Fruit fly (Drosophila melanogaster): Measurements from ENCODE around the gene NHP2.
A peak's percentile ranks its signal among the peaks of the same experiment; 100 is the strongest.

The NHP2 gene

DNA sequence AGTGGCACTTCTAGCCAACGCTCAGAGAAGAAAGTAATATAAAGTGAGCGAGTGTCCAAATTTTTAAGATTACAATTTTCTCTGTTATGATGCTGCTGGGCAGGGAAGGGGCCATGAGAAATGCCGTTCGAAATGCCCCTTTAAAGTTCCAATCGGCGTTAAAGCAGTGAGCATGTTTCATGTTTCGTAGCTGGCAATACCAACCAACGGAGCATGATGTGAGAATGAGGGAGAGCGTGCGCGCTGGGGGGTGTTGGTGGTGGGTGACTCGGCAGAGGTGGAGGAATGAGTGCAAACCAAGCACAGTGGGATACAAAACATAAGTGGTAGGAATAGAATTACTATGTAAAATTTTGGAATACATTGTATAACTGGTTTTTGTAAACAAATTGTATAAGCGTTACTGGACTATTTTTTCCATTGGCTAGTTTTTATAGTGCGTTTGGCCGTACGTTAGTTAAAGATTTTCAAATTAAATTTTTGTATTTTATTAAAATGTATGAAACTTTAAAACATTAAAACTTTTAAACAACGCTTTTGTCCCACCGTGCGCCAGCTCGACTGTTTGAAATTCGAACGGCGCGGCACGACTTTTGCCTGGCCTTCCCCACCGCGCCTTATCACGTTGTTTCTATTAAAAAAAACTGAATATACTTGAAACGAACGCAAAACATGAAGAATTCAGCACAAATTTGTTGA is 42.7 kb downstream of the NHP2 start (continued):
- TF ChIP-seq Dll (GFP tag; IDR thresholded peaks at IDR 0.05; ENCODE audit: partially characterized antibody) (peak; percentile 34; the same call in 1 of the 4 replicates), CG34422 (GFP tag; IDR thresholded peaks at IDR 0.05) (peak; percentile 99), crc (GFP tag; optimal IDR thresholded peaks at IDR 0.05) (peak; percentile 98), MESR4 (GFP tag; optimal IDR thresholded peaks at IDR 0.05) (peak; percentile 79), E2f1 (GFP tag; IDR thresholded peaks at IDR 0.05) (peak; percentile 100), Dfd (GFP tag; optimal IDR thresholded peaks at IDR 0.05) (peak in 1 of 2 experiments; percentile 97), CG12104 (GFP tag; optimal IDR thresholded peaks at IDR 0.05) (peak; percentile 100), ftz-f1 (GFP tag; optimal IDR thresholded peaks at IDR 0.05) (peak; percentile 92), CG17361 (GFP tag; IDR thresholded peaks at IDR 0.05) (peak; percentile 100), CG10267 (tag; optimal IDR thresholded peaks at IDR 0.05) (peak; percentile 99), CG18011 (GFP tag; optimal IDR thresholded peaks at IDR 0.05) (peak; percentile 94), CG15601 (tag; optimal IDR thresholded peaks at IDR 0.05) (peak; percentile 99), Lpt (GFP tag; optimal IDR thresholded peaks at IDR 0.05) (no peak), Hr39 (optimal IDR thresholded peaks at IDR 0.05) (no peak), CG10462 (GFP tag; optimal IDR thresholded peaks at IDR 0.05) (peak; percentile 99), Sox102F (GFP tag; optimal IDR thresholded peaks at IDR 0.05) (peak; percentile 100), Dp (GFP tag; optimal IDR thresholded peaks at IDR 0.05) (peak; percentile 60), CG3726 (GFP tag; IDR thresholded peaks at IDR 0.05) (peak; percentile 99), CG9727 (GFP tag; optimal IDR thresholded peaks at IDR 0.05) (peak; percentile 100), CG15269 (tag; optimal IDR thresholded peaks at IDR 0.05) (peak; percentile 100), fd96Cb (tag; optimal IDR thresholded peaks at IDR 0.05) (peak; percentile 100), Lim3 (GFP tag; IDR thresholded peaks at IDR 0.05) (peak; percentile 99), CG2875 (GFP tag; optimal IDR thresholded peaks at IDR 0.05) (peak; percentile 100), Optix (GFP tag; IDR thresholded peaks at IDR 0.05) (peak; percentile 98), CG17186 (GFP tag; optimal IDR thresholded peaks at IDR 0.05) (peak; percentile 95), gro (GFP tag; optimal IDR thresholded peaks at IDR 0.05) (peak; percentile 99), ssp (GFP tag; IDR thresholded peaks at IDR 0.05) (peak; percentile 96), MBD-R2 (GFP tag; IDR thresholded peaks at IDR 0.05) (peak; percentile 100), corto (GFP tag; optimal IDR thresholded peaks at IDR 0.05) (peak; percentile 99), CG7928 (GFP tag; optimal IDR thresholded peaks at IDR 0.05) (peak; percentile 90), CG13624 (GFP tag; optimal IDR thresholded peaks at IDR 0.05) (peak; percentile 99), kay (GFP tag; optimal IDR thresholded peaks at IDR 0.05) (peak; percentile 99), CG6854 (GFP tag; optimal IDR thresholded peaks at IDR 0.05) (peak; percentile 100), CG9437 (GFP tag; optimal IDR thresholded peaks at IDR 0.05) (peak; percentile 97), mld (GFP tag; IDR thresholded peaks at IDR 0.05; ENCODE audit: partially characterized antibody) (peak; percentile 37; the same call in 1 of the 3 replicates), lab (GFP tag; optimal IDR thresholded peaks at IDR 0.05) (peak; percentile 100), Myb (GFP tag; optimal IDR thresholded peaks at IDR 0.05) (peak; percentile 93), maf-S (GFP tag; optimal IDR thresholded peaks at IDR 0.05) (peak; percentile 99), B-H2 (GFP tag; optimal IDR thresholded peaks at IDR 0.05) (peak; percentile 100), CG11695 (GFP tag; IDR thresholded peaks at IDR 0.05) (peak; percentile 100), Six4 (GFP tag; optimal IDR thresholded peaks at IDR 0.05) (peak; percentile 99), grau (tag; optimal IDR thresholded peaks at IDR 0.05) (peak; percentile 100), vfl (GFP tag; optimal IDR thresholded peaks at IDR 0.05) (peak; percentile 99), CG1832 (GFP tag; optimal IDR thresholded peaks at IDR 0.05) (peak; percentile 11), jumu (GFP tag; optimal IDR thresholded peaks at IDR 0.05) (peak; percentile 99), Bgb (GFP tag; IDR thresholded peaks at IDR 0.05; ENCODE audit: partially characterized antibody) (peak; percentile 59; the same call in 1 of the 2 replicates), Asciz (GFP tag; optimal IDR thresholded peaks at IDR 0.05) (peak; percentile 100), CG17612 (GFP tag; IDR thresholded peaks at IDR 0.05) (peak; percentile 99), dpn (GFP tag; optimal IDR thresholded peaks at IDR 0.05) (peak; percentile 99 to 100)

Measured in whole organism, embryonic.